Fruit fly (Drosophila melanogaster) whole organism, larva: ENCODE data around the gene toy.

Source experiments
- noc ChIP-seq: fragments of 200-800 bp; sonication (Bioruptor generic); optimal IDR thresholded peaks from 3 replicates; lab custom pipeline; 2019; ENCODE audit warnings: missing biosample characterization, mild to moderate bottlenecking, missing genetic modification characterization, moderate library complexity

Gene toy

DNA sequence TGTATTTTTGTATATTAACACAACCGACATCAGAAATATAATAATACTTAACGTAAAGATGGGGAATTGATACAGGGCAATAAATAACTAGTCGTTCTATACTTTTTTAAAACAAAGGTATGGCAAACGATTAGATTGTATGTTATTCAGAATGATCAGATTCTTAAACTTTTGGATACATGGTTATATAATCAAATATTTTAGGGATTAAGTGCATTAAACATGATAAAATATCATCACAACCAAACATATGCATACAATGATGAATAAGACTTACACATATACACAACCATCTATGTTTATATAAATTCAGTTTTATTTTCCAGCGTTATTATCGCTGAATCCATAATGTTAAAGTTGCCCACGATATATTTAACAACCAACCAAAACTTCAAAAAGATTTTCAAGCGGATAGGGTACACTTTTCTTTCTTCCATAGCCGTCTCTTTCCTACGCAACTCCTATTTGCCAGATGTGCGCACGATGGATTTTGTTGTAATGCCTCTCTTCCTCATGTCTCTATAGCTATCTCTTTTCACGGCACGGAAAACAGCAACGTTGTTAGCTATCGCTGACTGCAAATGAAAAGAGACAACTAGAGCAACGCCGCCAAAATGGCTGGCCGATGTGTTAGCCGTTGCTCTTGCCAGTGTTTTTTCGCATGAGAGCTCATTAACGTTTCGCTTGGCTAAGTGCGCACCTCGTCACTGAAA is at the start of gene toy:
Gene toy (plus strand): TSS at position 668 of the 713 bp plus-strand sequence.
- TF ChIP-seq noc (tag; lab: Kevin White, UChicago): no peak

DNA sequence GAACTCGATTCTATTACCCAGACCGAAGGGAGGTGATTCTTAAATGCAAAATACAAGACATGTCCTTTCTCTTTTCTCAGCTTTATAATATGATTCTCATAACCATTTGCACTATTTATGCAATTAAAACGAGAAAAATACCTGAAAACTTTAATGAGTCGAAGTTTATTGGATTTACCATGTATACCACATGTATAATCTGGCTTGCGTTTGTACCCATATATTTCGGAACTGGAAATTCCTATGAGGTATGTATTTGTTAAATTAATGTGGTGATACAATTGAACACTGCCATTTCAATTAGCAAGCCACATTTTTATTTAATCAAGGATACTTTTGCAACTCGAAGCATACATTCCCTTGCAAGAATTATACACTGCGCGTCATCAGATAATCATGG is 45.2 kb upstream of the toy start:
- no peak for TF ChIP-seq noc (tag; lab: Kevin White, UChicago)

DNA sequence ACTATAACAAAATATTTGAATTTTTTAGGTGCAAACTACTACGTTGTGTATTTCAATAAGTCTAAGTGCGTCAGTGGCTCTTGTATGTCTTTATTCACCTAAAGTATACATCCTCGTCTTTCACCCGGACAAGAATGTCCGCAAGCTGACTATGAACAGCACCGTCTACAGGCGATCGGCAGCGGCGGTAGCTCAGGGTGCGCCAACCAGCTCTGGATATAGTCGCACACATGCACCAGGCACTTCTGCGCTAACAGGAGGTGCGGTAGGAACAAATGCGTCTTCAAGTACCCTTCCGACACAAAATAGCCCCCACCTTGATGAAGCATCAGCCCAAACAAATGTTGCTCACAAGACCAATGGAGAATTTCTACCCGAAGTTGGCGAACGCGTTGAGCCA is 43.3 kb upstream of the toy start:
- no peak for TF ChIP-seq noc (tag; lab: Kevin White, UChicago)

DNA sequence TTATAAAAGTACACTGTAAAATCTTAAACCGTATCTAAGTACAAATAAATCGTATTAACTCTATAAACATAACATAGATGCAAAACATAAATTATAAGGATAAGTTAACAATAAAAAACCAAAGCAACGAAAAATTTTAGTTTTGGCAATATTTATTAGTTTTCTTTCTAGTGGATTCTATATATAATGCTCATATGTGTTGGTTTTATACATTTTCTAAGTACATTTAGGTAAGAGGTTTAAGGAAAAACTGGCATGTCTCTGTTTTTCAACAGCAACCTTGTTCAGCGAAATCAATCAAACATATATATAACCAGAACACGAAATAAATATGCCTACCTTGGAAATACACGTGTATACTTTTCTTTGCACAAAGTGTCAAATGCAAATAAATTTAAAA is 40.2 kb upstream of the toy start:
- no peak for TF ChIP-seq noc (tag; lab: Kevin White, UChicago)

DNA sequence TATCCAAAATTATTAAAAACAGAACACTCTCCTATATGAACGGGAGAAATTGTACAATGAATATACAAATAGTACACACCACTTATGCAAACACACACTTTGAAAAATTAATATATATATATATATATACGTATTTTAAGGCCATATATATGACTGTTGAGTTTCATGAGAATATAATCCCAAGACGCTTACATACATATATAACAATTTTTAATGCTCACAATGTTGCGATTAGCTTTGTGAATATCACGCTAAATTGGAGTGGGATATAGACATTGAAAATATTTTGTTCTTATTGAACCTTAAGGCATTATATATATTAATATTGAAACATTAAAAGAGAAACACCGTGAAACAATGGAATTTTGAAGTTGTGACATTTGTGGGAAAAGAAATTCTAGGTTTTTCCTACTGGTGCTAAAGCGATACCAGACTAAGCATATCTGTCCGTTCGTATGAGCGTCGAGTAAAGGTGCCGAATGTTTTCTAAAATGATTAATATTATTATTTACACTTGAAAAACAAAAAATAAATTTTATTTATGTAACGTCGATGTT is 31.4 kb upstream of the toy start, which contains the start of gene 4E-T:
Gene 4E-T (minus strand): TSS at position 300 of the 557 bp plus-strand sequence.
- no peak for TF ChIP-seq noc (tag; lab: Kevin White, UChicago)

DNA sequence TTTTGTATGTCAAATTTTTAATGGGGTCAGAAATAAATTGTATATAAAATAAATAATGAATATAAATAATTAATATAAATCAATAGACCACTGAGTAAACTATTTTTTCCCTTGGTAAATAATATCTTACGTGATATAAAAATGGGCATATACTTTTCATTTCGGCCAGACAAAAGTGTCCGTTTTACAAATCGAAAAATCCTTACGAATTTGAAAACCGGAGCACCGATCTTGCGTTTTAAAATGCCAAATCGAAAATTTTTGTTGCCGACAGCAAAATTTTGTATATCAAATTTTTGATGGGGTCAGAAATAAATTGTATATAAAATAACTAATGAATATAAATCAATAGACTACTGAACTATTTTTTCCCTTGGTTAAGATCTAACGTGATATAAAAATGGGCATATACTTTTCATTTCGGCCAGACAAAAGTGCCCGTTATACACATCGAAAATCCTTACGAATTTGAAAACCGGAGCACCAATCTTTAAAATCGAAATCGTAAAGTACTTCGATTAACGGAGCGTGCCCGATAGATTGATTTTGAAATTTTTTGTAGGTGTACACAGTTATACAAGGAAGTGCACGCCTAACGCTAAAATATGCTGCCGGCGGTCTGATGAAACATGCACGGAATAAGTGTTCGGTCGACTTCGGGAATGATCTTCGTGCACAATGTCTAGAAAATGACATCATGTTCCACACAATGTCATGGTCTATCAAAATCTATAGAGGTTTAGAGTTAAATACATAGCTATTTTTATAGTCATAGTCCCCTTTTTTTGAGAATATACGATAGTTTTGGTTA is 30.2 kb upstream of the toy start:
- no peak for TF ChIP-seq noc (tag; lab: Kevin White, UChicago)

DNA sequence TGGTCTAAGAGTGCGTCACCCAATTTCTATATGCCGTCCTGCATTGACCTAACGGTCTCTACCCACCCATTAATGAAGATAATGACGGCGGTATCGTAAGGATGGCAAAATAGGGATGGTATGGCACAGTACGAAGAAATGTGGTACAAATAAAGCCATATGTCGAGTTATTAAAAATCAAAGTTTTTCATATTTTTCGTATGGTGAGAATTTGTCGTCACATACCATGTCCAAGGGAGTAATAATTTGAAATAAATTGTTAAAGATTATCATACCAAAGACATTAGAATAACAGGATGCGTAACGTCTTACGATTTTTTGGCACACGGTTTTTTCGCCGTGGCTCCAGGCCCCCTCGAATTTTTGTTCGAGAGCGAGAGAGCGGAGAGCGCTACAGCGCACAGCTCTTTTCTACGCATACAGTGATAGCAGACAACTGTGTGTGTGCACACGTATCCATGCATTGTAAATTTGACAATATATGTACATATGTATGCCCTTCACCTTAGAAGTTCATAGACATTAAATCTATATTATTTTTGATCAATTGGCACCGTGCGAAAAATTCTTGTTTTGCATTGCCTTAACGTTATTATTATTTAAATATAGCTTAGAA is 29.5 kb upstream of the toy start:
- TF ChIP-seq noc (tag; lab: Kevin White, UChicago): no peak

DNA sequence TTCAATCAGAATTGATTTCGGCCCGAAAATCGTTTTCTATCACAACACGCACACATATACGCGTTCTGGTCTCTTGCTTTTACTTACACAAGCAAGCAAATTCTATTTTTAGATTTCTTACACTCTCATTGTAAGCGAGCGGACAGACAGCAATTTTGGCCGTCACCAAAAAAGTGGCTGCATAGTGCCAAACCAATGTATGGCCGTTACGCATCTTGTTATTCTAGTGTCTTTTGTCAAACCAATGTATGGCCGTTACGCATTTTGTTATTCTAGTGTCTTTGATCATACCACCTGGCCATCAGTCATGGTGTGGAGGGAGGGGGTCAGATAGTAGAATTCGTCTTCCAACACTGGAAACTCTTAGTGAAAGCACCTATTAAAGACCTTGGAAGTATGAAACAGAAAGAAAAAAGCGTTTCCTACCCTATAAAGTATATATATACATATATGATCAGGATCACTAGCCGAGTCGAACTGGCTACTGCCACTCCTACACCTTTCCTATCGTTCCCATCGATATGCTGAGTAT is 28.4 kb upstream of the toy start:
- no peak for TF ChIP-seq noc (tag; lab: Kevin White, UChicago)

DNA sequence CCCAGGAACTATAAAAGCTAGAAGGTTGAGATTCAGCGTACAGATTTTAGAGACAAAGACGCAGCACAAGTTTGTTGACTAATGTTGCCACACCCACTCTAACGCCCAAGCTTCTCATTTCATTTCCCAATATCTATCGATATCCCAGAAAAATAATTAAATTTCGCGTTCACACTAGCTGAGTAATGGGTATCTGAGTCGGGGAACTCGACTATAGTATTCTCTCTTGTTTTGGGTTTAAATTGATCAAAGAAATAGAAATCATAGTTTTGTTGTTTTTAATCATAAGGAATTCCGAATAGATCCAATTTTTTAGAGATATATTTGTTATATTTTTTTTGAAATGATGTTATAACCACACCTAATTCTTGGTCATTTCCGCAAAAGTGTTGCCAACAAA is 26.3 kb upstream of the toy start:
- TF ChIP-seq noc (tag; lab: Kevin White, UChicago): no peak

DNA sequence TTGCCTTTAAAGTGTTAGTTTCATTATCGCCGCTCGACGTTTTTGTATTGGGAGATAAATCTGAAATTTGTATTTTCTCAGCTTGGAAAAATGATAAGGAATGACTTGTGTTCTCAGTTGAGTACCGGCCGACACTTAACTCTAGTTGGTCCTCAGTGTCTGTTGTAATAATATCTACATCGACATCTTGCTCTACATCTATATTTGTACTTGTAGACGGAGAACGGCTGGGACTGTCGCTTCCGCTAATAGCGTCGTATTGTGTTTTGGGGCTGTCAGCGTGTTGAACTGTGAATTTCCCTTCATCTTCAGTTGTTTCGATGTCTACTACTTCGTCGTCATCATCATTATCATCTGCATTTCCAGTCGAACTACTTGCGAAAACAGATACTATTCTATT is 25.8 kb upstream of the toy start:
- no peak for TF ChIP-seq noc (tag; lab: Kevin White, UChicago)

DNA sequence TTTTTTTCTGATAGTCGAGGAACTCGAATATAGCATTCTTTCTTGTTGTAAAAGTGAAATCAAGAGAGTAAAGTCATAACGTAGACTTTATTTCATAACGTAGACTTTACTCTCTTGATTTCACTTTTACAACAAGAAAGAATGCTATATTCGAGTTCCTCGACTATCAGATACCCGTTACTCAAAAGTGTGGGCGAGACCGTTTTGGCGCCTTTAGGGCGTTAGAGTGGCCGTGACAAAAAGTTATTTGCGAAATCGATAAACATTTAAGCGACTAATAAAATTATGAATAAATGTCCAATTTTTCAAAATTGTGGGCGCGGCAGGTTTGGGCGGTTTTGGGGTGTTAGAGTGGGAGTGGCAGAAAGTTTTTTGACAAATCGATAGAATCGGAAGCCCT is 18.4 kb upstream of the toy start:
- no peak for TF ChIP-seq noc (tag; lab: Kevin White, UChicago)

DNA sequence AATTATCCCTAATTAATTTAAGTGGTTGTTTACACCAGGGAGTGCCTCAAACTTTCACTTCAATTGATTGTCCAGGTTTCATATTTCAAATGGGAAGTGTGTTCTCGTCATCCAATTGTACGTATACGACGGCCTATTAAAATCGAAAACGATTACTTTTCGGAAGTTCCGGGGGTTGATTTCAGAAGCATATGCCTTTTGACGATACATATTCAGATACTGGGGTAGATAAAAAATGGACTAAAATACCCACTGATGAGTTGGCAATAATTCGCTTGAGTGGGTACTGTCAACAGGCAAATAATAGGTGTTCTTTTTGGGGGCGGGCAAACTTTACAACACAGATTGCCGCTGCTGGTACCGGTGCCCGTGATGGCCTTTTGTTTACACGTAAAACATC is 14.9 kb upstream of the toy start:
- no peak for TF ChIP-seq noc (tag; lab: Kevin White, UChicago)

DNA sequence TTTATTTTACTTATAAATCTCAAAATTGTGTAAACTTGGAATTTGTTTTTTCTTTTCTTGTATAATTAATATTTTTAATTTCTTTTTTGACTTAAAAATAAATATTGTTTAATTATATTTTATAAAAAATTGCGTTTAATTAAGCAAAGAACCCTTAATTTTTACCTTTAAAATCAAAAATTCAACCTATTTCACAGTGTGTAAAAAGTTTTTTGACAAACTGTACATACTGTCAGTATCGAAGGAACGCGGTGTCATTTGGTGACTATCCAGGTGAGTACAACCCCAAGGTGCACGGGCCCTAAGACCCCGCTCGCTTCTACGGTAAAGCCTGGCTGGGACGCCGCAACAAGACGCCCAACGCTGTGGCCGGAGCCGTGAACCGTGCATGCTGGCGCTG is 13.0 kb upstream of the toy start:
- no peak for TF ChIP-seq noc (tag; lab: Kevin White, UChicago)

DNA sequence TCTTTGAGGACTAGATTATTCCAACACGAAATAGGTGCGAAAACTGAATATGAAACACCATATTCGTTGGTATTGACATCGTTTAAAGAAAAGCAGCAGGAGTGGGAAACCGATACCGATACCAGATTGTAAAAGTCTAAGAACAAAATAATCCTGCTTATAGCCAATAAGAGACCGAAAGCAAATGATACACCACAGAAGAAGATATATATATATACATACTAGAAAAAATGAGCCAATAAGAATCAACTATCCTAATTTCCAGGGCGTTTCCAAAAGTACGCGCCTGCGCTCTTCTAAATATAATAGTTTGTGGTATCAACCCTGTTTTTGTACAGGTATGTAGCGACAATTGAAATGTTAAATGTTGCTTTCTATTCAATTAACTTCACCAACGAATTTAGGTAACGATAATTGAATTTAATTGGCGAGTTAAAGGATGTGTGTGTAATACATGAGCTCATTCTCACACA is 11.1 kb upstream of the toy start, which contains the start of gene fuss:
Gene fuss (minus strand): TSS at position 51 of the 473 bp plus-strand sequence.
- no peak for TF ChIP-seq noc (tag; lab: Kevin White, UChicago)

DNA sequence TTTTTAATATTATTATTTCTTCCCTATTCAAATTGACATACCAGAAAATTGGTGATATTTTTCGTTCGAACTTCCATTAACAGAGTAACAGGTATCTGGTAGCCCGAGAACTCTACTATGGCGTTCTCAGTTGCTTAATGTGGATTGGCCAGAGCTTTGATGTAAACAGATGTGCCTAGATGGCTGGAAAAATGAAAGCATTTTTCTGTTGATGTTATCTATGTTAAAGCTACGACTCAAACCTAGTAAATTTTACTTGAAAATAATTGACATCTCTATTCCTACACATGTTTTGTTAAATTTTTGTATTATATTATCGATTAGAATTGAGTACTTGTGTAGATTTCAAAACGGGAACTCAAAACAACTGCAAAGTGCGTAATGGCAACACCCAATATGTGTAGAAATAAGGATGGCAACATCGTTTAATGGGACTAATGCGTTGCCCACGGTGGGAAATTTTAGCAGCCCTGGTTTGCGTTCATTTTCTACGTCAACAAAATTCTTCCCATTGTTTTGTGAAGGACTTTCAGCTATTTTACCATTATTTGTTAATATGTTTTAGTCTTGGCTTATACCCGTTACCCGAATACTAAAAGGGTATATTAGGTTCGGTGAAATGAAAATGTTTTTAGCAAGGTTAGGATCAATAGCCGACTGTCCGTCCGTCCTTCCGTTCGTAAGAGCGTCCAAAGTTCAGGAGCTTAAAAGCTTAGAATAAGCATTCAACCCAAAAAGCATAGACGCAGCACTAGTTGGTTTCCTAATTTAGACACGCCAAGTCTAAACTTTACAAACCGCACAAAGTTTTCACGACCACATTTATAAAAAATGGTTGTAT is 9.7 kb upstream of the toy start:
- no peak for TF ChIP-seq noc (tag; lab: Kevin White, UChicago)
